Fruit fly (Drosophila melanogaster) whole organism, prepupa: ENCODE results near the gene mRpL15.

Experiments used
- CG10631 ChIP-seq: fragments of 200-800 bp; sonication (Bioruptor generic); optimal IDR thresholded peaks from 2 replicates; lab custom pipeline; 2016; ENCODE audit warnings: missing biosample characterization, missing genetic modification characterization
- CG10669 ChIP-seq: fragments of 200-800 bp; sonication (Bioruptor generic); optimal IDR thresholded peaks from 3 replicates; lab custom pipeline; 2018; ENCODE audit warnings: missing biosample characterization, mild to moderate bottlenecking, missing genetic modification characterization, moderate library complexity
- CG11294 ChIP-seq: fragments of 200-800 bp; sonication (Bioruptor generic); IDR thresholded peaks from 2 replicates; pipeline ENCODE4 v1.3.6; 2022; ENCODE audit warnings: missing biosample characterization, missing genetic modification characterization
- CG11762 ChIP-seq: fragments of 200-800 bp; sonication (Bioruptor generic); optimal IDR thresholded peaks from 3 replicates; lab custom pipeline; 2016; ENCODE audit warnings: missing biosample characterization, missing genetic modification characterization; ENCODE audit not compliant: insufficient read depth
- CG11902 ChIP-seq: fragments of 200-800 bp; sonication (Bioruptor generic); optimal IDR thresholded peaks from 3 replicates; lab custom pipeline; 2016; ENCODE audit warnings: missing biosample characterization, missing genetic modification characterization
- CG15336 ChIP-seq: fragments of 200-800 bp; sonication (Bioruptor generic); IDR thresholded peaks from 2 replicates; pipeline ENCODE4 v1.3.6; 2022; ENCODE audit warnings: missing biosample characterization, missing genetic modification characterization
- CG1621 ChIP-seq: fragments of 200-800 bp; sonication (Bioruptor generic); optimal IDR thresholded peaks from 3 replicates; lab custom pipeline; 2018; ENCODE audit warnings: missing biosample characterization, mild to moderate bottlenecking, missing genetic modification characterization
- CG3032 ChIP-seq: fragments of 200-800 bp; optimal IDR thresholded peaks from 2 replicates; lab custom pipeline; 2019; ENCODE audit warnings: missing biosample characterization, mild to moderate bottlenecking, missing genetic modification characterization, moderate library complexity
- CG31627 ChIP-seq: fragments of 200-800 bp; sonication (Bioruptor generic); optimal IDR thresholded peaks from 3 replicates; lab custom pipeline; 2016; ENCODE audit warnings: missing biosample characterization, missing genetic modification characterization
- CG32006 ChIP-seq: fragments of 200-800 bp; sonication (Bioruptor generic); optimal IDR thresholded peaks from 3 replicates; lab custom pipeline; 2017; ENCODE audit warnings: missing biosample characterization, mild to moderate bottlenecking, missing genetic modification characterization
- CG34406 ChIP-seq: fragments of 200-800 bp; sonication (Bioruptor generic); optimal IDR thresholded peaks from 3 replicates; lab custom pipeline; 2016; ENCODE audit warnings: missing biosample characterization, missing genetic modification characterization
- CG3919 ChIP-seq: fragments of 200-800 bp; sonication (Bioruptor generic); optimal IDR thresholded peaks from 3 replicates; lab custom pipeline; 2016; ENCODE audit warnings: missing biosample characterization, missing genetic modification characterization
- CG6163 ChIP-seq: fragments of 200-800 bp; sonication (Bioruptor generic); IDR thresholded peaks from 3 replicates; pipeline ENCODE4 v1.3.6; 2022; ENCODE audit warnings: missing biosample characterization, missing genetic modification characterization
- CG6276 ChIP-seq: fragments of 200-800 bp; sonication (Bioruptor generic); optimal IDR thresholded peaks from 2 replicates; lab custom pipeline; 2017; ENCODE audit warnings: missing biosample characterization, mild to moderate bottlenecking, missing genetic modification characterization
- CG6808 ChIP-seq: fragments of 200-800 bp; sonication (Bioruptor generic); optimal IDR thresholded peaks from 3 replicates; lab custom pipeline; 2017; ENCODE audit warnings: missing biosample characterization, missing genetic modification characterization, mild to moderate bottlenecking, moderate library complexity, missing genetic modification reagents
- CG6854 ChIP-seq: fragments of 200-800 bp; sonication (Bioruptor generic); optimal IDR thresholded peaks from 2 replicates; lab custom pipeline; 2017; ENCODE audit warnings: missing biosample characterization, mild to moderate bottlenecking, missing genetic modification characterization
- CG7368 ChIP-seq: fragments of 200-800 bp; sonication (Bioruptor generic); optimal IDR thresholded peaks from 3 replicates; lab custom pipeline; 2016; ENCODE audit warnings: missing biosample characterization, missing genetic modification characterization
- CG8119 ChIP-seq: fragments of 200-800 bp; sonication (Bioruptor generic); IDR thresholded peaks from 3 replicates; pipeline ENCODE4 v1.3.6; 2022; ENCODE audit warnings: missing biosample characterization, missing genetic modification characterization
- CG8319 ChIP-seq: fragments of 200-800 bp; sonication (Bioruptor generic); optimal IDR thresholded peaks from 3 replicates; lab custom pipeline; 2016; ENCODE audit warnings: missing biosample characterization, missing genetic modification characterization
- CG8632 ChIP-seq: fragments of 200-800 bp; sonication (Bioruptor generic); optimal IDR thresholded peaks from 3 replicates; lab custom pipeline; 2016; ENCODE audit warnings: missing biosample characterization, missing genetic modification characterization
- CG9139 ChIP-seq: fragments of 200-800 bp; sonication (Bioruptor generic); optimal IDR thresholded peaks from 3 replicates; lab custom pipeline; 2017; ENCODE audit warnings: missing biosample characterization, mild to moderate bottlenecking, missing genetic modification characterization
- Eip75B ChIP-seq: fragments of 200-800 bp; sonication (Bioruptor generic); optimal IDR thresholded peaks from 3 replicates; lab custom pipeline; 2016; ENCODE audit warnings: missing biosample characterization, missing genetic modification characterization
- Eip93F ChIP-seq: fragments of 200-800 bp; sonication (Bioruptor generic); optimal IDR thresholded peaks from 2 replicates; lab custom pipeline; 2016; ENCODE audit warnings: missing biosample characterization, mild to moderate bottlenecking, missing genetic modification characterization
- Ets21C ChIP-seq: fragments of 200-800 bp; sonication (Bioruptor generic); optimal IDR thresholded peaks from 3 replicates; lab custom pipeline; 2016; ENCODE audit warnings: missing biosample characterization, missing genetic modification characterization
- Gug ChIP-seq: fragments of 200-800 bp; sonication (Bioruptor generic); IDR thresholded peaks from 2 replicates; pipeline ENCODE4 v1.3.6; 2022; ENCODE audit warnings: missing biosample characterization, missing genetic modification characterization
- Hr38 ChIP-seq: sonication (Bioruptor generic); optimal IDR thresholded peaks from 2 replicates; lab custom pipeline; 2016; ENCODE audit warnings: missing biosample characterization, missing genetic modification characterization
- Hr39 ChIP-seq: fragments of 200-800 bp; sonication (Bioruptor generic); optimal IDR thresholded peaks from 2 replicates; lab custom pipeline; 2016; ENCODE audit warnings: missing biosample characterization, missing genetic modification characterization
- Lpt ChIP-seq: fragments of 200-800 bp; sonication (Bioruptor generic); optimal IDR thresholded peaks from 3 replicates; lab custom pipeline; 2016; ENCODE audit warnings: missing biosample characterization, missing genetic modification characterization
- Met ChIP-seq: fragments of 200-800 bp; sonication (Bioruptor generic); optimal IDR thresholded peaks from 3 replicates; lab custom pipeline; 2016; ENCODE audit warnings: missing biosample characterization, missing genetic modification characterization
- OdsH ChIP-seq: fragments of 200-800 bp; sonication (Bioruptor generic); optimal IDR thresholded peaks from 3 replicates; lab custom pipeline; 2016; ENCODE audit warnings: missing biosample characterization, missing genetic modification characterization
- Sox102F ChIP-seq: fragments of 200-800 bp; sonication (Bioruptor generic); optimal IDR thresholded peaks from 2 replicates; lab custom pipeline; 2016; ENCODE audit warnings: missing biosample characterization, mild to moderate bottlenecking, missing genetic modification characterization
- Sox14 ChIP-seq: fragments of 200-800 bp; sonication (Bioruptor generic); optimal IDR thresholded peaks from 3 replicates; lab custom pipeline; 2016; ENCODE audit warnings: missing biosample characterization, missing genetic modification characterization
- Sox15 ChIP-seq: fragments of 200-800 bp; sonication (Bioruptor generic); optimal IDR thresholded peaks from 3 replicates; lab custom pipeline; 2016; ENCODE audit warnings: missing biosample characterization, missing genetic modification characterization
- achi ChIP-seq: fragments of 200-800 bp; sonication (Bioruptor generic); optimal IDR thresholded peaks from 3 replicates; lab custom pipeline; 2016; ENCODE audit warnings: missing biosample characterization, missing genetic modification characterization
- cyc ChIP-seq: fragments of 200-800 bp; sonication (Bioruptor generic); optimal IDR thresholded peaks from 3 replicates; lab custom pipeline; 2016; ENCODE audit warnings: missing biosample characterization, missing genetic modification characterization
- dsx ChIP-seq: fragments of 200-800 bp; optimal IDR thresholded peaks from 3 replicates; lab custom pipeline; 2019; ENCODE audit warnings: missing biosample characterization, mild to moderate bottlenecking, missing genetic modification characterization, moderate library complexity; ENCODE audit not compliant: poor library complexity, severe bottlenecking
- eg ChIP-seq: fragments of 200-800 bp; sonication (Bioruptor generic); IDR thresholded peaks from 3 replicates; pipeline ENCODE4 v1.3.6; 2022; ENCODE audit warnings: missing biosample characterization, missing genetic modification characterization
- esn ChIP-seq: fragments of 200-800 bp; sonication (Bioruptor generic); optimal IDR thresholded peaks from 2 replicates; lab custom pipeline; 2016; ENCODE audit warnings: missing biosample characterization, mild to moderate bottlenecking, missing genetic modification characterization, moderate library complexity
- fd59A ChIP-seq: fragments of 200-800 bp; sonication (Bioruptor generic); optimal IDR thresholded peaks from 2 replicates; lab custom pipeline; 2017; ENCODE audit warnings: missing biosample characterization, mild to moderate bottlenecking, missing genetic modification characterization, missing genetic modification reagents
- fd85E ChIP-seq: fragments of 200-800 bp; sonication (Bioruptor generic); optimal IDR thresholded peaks from 3 replicates; lab custom pipeline; 2016; ENCODE audit warnings: missing biosample characterization, missing genetic modification characterization
- fkh ChIP-seq: fragments of 200-800 bp; sonication (Bioruptor generic); optimal IDR thresholded peaks from 3 replicates; lab custom pipeline; 2017; ENCODE audit warnings: missing biosample characterization, mild to moderate bottlenecking, missing genetic modification characterization, moderate library complexity
- lz ChIP-seq: fragments of 200-800 bp; sonication (Bioruptor generic); optimal IDR thresholded peaks from 3 replicates; lab custom pipeline; 2016; ENCODE audit warnings: missing biosample characterization, missing genetic modification characterization
- pdm3 ChIP-seq: fragments of 200-800 bp; sonication (Bioruptor generic); optimal IDR thresholded peaks from 3 replicates; lab custom pipeline; 2016; ENCODE audit warnings: missing biosample characterization, missing genetic modification characterization
- salr ChIP-seq, 2 experiments: fragments of 200-800 bp; sonication (Bioruptor generic); optimal IDR thresholded peaks; 3 replicates each; lab custom pipeline; 2016 to 2018; ENCODE audit warnings: missing biosample characterization in 2 of 2, missing genetic modification characterization in 2 of 2, mild to moderate bottlenecking in 1 of 2
- ss ChIP-seq, 2 experiments: fragments of 200-800 bp; sonication (Bioruptor generic); optimal IDR thresholded peaks; 2 replicates in 1 of 2; 3 replicates in 1 of 2; lab custom pipeline; 2017 to 2018; ENCODE audit warnings: mild to moderate bottlenecking in 2 of 2, missing biosample characterization in 2 of 2, missing genetic modification characterization in 2 of 2, moderate library complexity in 1 of 2
- svp ChIP-seq: fragments of 200-800 bp; sonication (Bioruptor generic); peaks from one replicate; lab custom pipeline; 2016; ENCODE audit warnings: missing biosample characterization, missing genetic modification characterization
- topi ChIP-seq: fragments of 200-800 bp; sonication (Bioruptor generic); optimal IDR thresholded peaks from 3 replicates; lab custom pipeline; 2016; ENCODE audit warnings: missing biosample characterization, missing genetic modification characterization
- vri ChIP-seq: fragments of 200-800 bp; sonication (Bioruptor generic); optimal IDR thresholded peaks from 3 replicates; lab custom pipeline; 2016; ENCODE audit warnings: missing biosample characterization, mild to moderate bottlenecking, missing genetic modification characterization

mRpL15 gene

DNA sequence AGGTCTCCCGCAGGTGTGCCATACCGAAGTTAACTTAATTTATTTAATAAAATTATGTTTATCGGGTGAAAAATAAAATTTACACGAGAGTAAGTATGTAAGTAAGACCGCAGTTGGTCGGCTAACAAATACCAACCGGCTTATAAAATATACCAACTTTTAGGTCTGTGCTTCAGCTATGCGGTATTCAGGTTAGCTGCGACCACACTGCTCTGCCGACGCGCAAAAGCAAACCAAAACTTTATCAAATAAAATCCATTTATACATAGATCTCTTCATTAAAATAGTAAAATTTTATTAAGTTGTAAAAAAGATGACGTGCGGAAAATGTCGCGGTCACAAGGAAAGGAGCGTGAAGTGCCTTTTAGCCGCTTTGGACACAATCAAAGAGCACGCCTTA, at the start of gene mRpL15, which contains the start of gene CtIP:
Gene mRpL15, minus strand, starts transcription at position 141 of the 400 bp plus-strand sequence.
Gene CtIP, plus strand, starts transcription at position 182 of the 400 bp plus-strand sequence.
- peak; percentile 16 for TF ChIP-seq esn (GFP tag; lab: Kevin White, UChicago)
- TF ChIP-seq Eip93F (GFP tag; lab: Kevin White, UChicago), result peak; percentile 25
- no peak for TF ChIP-seq CG11902 (GFP tag; lab: Kevin White, UChicago)
- TF ChIP-seq CG6854 (GFP tag; lab: Kevin White, UChicago), result no peak
- no peak for TF ChIP-seq pdm3 (GFP tag; lab: Kevin White, UChicago)
- no peak for TF ChIP-seq Eip75B (GFP tag; lab: Kevin White, UChicago)
- no peak for TF ChIP-seq CG8632 (GFP tag; lab: Kevin White, UChicago)

- peak; percentile 82 for TF ChIP-seq Eip93F (GFP tag; lab: Kevin White, UChicago)
- TF ChIP-seq Eip75B (GFP tag; lab: Kevin White, UChicago), result peak; percentile 80
- peak; percentile 89 for TF ChIP-seq CG32006
- TF ChIP-seq salr (GFP tag; optimal IDR thresholded peaks at IDR 0.05; lab: Kevin White, UChicago), result peak; percentile 54 to 85
- TF ChIP-seq fd85E (GFP tag; lab: Kevin White, UChicago), result peak; percentile 14
- TF ChIP-seq fd59A, result peak; percentile 56
- TF ChIP-seq CG6808, result peak; percentile 73
- no peak for TF ChIP-seq CG8119 (GFP tag; lab: Robert Waterston, UW)
- TF ChIP-seq OdsH (GFP tag; lab: Kevin White, UChicago), result peak; percentile 86
- TF ChIP-seq dsx (GFP tag; lab: Kevin White, UChicago), result peak; percentile 77
- TF ChIP-seq Sox14, result peak; percentile 87
- TF ChIP-seq CG10631 (GFP tag; lab: Kevin White, UChicago), result peak; percentile 88
- peak; percentile 93 for TF ChIP-seq CG3919
- peak; percentile 88 for TF ChIP-seq CG34406 (GFP tag; lab: Kevin White, UChicago)
- TF ChIP-seq vri (GFP tag; lab: Kevin White, UChicago), result peak; percentile 74
- TF ChIP-seq CG11902 (GFP tag; lab: Kevin White, UChicago), result peak; percentile 72
- TF ChIP-seq Met, result peak; percentile 84
- peak; percentile 85 for TF ChIP-seq lz (GFP tag; lab: Kevin White, UChicago)
- TF ChIP-seq Hr39 (GFP tag; lab: Kevin White, UChicago), result peak; percentile 86
- peak; percentile 86 for TF ChIP-seq Lpt
- TF ChIP-seq topi (GFP tag; lab: Kevin White, UChicago), result peak; percentile 82
- no peak for TF ChIP-seq CG11294 (GFP tag; lab: Robert Waterston, UW)
- peak; percentile 78 for TF ChIP-seq Ets21C (GFP tag; lab: Kevin White, UChicago)
- peak; percentile 78 for TF ChIP-seq CG10669
- peak; percentile 80 for TF ChIP-seq CG3032 (tag; lab: Kevin White, UChicago)
- peak; percentile 98 for TF ChIP-seq fkh
- peak; percentile 91 for TF ChIP-seq svp
- TF ChIP-seq CG31627 (GFP tag; lab: Kevin White, UChicago), result peak; percentile 88
- no peak for TF ChIP-seq CG15336 (GFP tag; lab: Robert Waterston, UW)
- peak; percentile 88 for TF ChIP-seq pdm3 (GFP tag; lab: Kevin White, UChicago)
- TF ChIP-seq CG11762 (GFP tag; lab: Kevin White, UChicago), result peak; percentile 79
- TF ChIP-seq Sox15 (GFP tag; lab: Kevin White, UChicago), result peak; percentile 68
- peak; percentile 28 for TF ChIP-seq CG9139 (GFP tag; lab: Kevin White, UChicago)
- TF ChIP-seq CG6163 (GFP tag; lab: Robert Waterston, UW), result no peak
- peak; percentile 67 for TF ChIP-seq CG6854 (GFP tag; lab: Kevin White, UChicago)
- peak; percentile 52 to 74 for TF ChIP-seq ss (GFP tag; optimal IDR thresholded peaks at IDR 0.05; lab: Kevin White, UChicago)
- peak; percentile 54 for TF ChIP-seq Hr38 (GFP tag; lab: Kevin White, UChicago)
- peak; percentile 88 for TF ChIP-seq achi (GFP tag; lab: Kevin White, UChicago)
- peak; percentile 79 for TF ChIP-seq CG8632 (GFP tag; lab: Kevin White, UChicago)
- TF ChIP-seq CG6276 (GFP tag; lab: Kevin White, UChicago), result peak; percentile 83
- TF ChIP-seq CG8319, result peak; percentile 75
- peak; percentile 87 for TF ChIP-seq CG7368 (GFP tag; lab: Kevin White, UChicago)
- TF ChIP-seq Sox102F (GFP tag; lab: Kevin White, UChicago), result peak; percentile 87
- TF ChIP-seq CG1621, result peak; percentile 67
- no peak for TF ChIP-seq eg (GFP tag; lab: Robert Waterston, UW)
- TF ChIP-seq Gug (GFP tag; lab: Robert Waterston, UW), result no peak
- peak; percentile 91 for TF ChIP-seq cyc (GFP tag; lab: Kevin White, UChicago)
Measured at dm6 chr3L:20474789-20475208, 38.8 kb upstream of the mRpL15 start.
